Worm (Caenorhabditis elegans): ENCODE data around the gene ubc-23.

The ubc-23 gene

DNA sequence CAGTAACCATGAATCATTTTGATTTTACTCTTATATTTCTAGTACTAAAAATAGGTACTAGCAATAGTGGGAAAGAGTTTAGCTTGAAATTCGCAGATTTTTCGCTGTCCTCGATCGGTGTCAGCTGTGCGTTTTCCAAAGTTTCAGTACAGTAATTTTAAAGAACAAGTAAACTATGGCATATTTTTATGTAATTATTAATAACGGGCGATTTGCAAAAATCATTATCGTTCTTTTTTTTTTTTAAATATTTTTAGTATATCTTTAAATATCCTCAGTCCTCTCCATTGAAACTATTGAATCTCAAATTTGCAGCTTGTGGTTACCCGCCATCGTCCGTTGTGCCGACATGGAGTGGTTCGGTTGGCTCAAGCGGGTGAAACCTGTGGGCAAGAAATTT lies 48.7 kb downstream of the ubc-23 start, which contains the start of gene C13E3.1:
C13E3.1 (plus strand) TSS at position 301 of the 400 bp plus-strand sequence.
- no peak for TF ChIP-seq B0261.1 (tag; optimal IDR thresholded peaks at IDR 0.05)
- no peak for TF ChIP-seq ets-4 (GFP tag; optimal IDR thresholded peaks at IDR 0.05)
- no peak for TF ChIP-seq F52B5.7 (tag; optimal IDR thresholded peaks at IDR 0.05)
- TF ChIP-seq zfh-2 (GFP tag; conservative IDR thresholded peaks at IDR 0.05): no peak
- TF ChIP-seq lir-1 (GFP tag; conservative IDR thresholded peaks at IDR 0.05): no peak
- no peak for TF ChIP-seq repo-1 (tag; optimal IDR thresholded peaks at IDR 0.05)

Data from whole organism, young adult.